Worm (Caenorhabditis elegans): ENCODE results near the gene C44B12.3.

DNA sequence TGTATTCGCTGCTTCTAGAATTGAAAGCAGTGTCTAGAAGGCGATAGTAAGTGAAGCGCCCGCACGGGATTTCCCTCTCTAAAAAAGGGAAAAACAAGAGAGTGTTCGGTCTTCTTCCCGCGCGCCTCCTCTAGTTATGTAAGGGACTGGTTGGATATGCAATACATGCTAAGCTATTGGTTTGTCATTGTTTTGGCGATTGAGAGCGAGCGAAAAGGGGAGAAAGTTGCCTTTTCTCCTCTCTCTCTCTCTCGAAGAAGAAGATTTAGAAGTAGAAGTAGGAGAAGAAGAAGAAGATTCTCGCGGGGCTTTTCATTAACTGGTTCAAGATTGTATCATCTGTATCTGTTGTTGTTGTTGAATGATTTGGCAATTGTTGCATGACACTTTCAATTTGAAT lies 30.5 kb upstream of the C44B12.3 start:
- TF ChIP-seq W03F9.2 (tag; optimal IDR thresholded peaks at IDR 0.05) (no peak), him-1 (tag; optimal IDR thresholded peaks at IDR 0.05) (no peak)

All from whole organism, L4/young adult.